Fruit fly (Drosophila melanogaster): Measurements from ENCODE around the gene mbo.

The mbo gene

DNA sequence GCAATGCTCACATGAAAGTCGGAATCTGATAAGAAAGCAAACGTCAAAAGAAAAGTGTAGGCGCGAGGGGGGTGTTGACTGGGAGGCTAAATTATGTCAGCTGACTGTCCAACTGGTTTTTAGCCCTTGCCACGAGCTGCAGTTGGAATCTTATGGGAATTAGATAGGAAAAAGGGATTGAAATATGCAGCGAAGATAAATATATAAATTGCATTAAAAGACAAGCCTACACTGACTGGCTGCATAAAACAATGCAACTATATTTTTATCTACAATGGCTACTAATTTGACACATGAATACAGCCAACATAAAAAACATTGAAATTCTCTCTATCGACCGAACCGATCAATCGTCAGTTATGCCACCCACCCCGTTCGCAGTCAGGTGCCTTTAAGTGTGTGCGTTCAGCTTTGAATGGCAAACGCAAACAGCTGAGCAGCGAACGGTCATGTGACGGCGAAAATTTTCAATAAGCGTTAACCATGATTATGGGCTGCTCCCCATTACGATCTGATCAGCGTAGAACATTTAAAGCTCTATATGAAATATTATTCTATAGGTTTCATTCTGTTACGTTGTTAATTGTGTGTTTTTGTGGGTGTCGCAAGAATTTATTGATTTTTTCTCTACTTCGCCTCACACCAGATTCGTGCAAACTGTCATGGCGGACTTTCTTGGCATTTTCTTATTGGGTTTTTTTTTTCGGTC is 52.0 kb downstream of the mbo start (continued):
- TF ChIP-seq kah (GFP tag; optimal IDR thresholded peaks at IDR 0.05) (no peak), odd (GFP tag; optimal IDR thresholded peaks at IDR 0.05) (no peak), Ada2b (GFP tag; IDR thresholded peaks at IDR 0.05) (no peak), ewg (GFP tag; optimal IDR thresholded peaks at IDR 0.05) (no peak), H15 (GFP tag; IDR thresholded peaks at IDR 0.05) (no peak), Ssrp (tag; optimal IDR thresholded peaks at IDR 0.05) (no peak), kay (GFP tag; optimal IDR thresholded peaks at IDR 0.05) (no peak), caup (GFP tag; optimal IDR thresholded peaks at IDR 0.05; ENCODE audit: severe bottlenecking) (peak; percentile 10), CG11247 (GFP tag; IDR thresholded peaks at IDR 0.05) (no peak), zen2 (GFP tag; IDR thresholded peaks at IDR 0.05; ENCODE audit: partially characterized antibody) (no peak), bigmax (GFP tag; optimal IDR thresholded peaks at IDR 0.05) (no peak), CG17361 (GFP tag; IDR thresholded peaks at IDR 0.05) (no peak), ranshi (GFP tag; IDR thresholded peaks at IDR 0.05) (no peak), ERR (GFP tag; optimal IDR thresholded peaks at IDR 0.05) (no peak), Ets65A (GFP tag) (no peak), CG30431 (GFP tag; optimal IDR thresholded peaks at IDR 0.05) (no peak)
